Worm (Caenorhabditis elegans): ENCODE measurements around the gene nhr-38.

ce11 chrIV:9671001-9671652 lies 38.9 kb upstream of the nhr-38 start:
- no peak for TF ChIP-seq tra-4 (tag; optimal IDR thresholded peaks at IDR 0.05)
- no peak for TF ChIP-seq ama-1 (optimal IDR thresholded peaks at IDR 0.05)
- TF ChIP-seq B0310.2 (tag; optimal IDR thresholded peaks at IDR 0.05), result no peak
- TF ChIP-seq aly-1 (tag; optimal IDR thresholded peaks at IDR 0.05), result no peak
- no peak for TF ChIP-seq hnd-1 (tag; optimal IDR thresholded peaks at IDR 0.05)
- TF ChIP-seq tbx-37 (GFP tag; conservative IDR thresholded peaks at IDR 0.05), result no peak
- TF ChIP-seq scrt-1 (GFP tag; IDR thresholded peaks at IDR 0.05), result no peak

Measured in whole organism, early embryonic.